Fruit fly (Drosophila melanogaster): ENCODE measurements around the gene CG5131.

- TF ChIP-seq Vsx2 (GFP tag; optimal IDR thresholded peaks at IDR 0.05; ENCODE audit: partially characterized antibody) (no peak), Abd-B (GFP tag; optimal IDR thresholded peaks at IDR 0.05) (no peak), Dfd (GFP tag; optimal IDR thresholded peaks at IDR 0.05) (no peak), dl (GFP tag; optimal IDR thresholded peaks at IDR 0.05; ENCODE audit: insufficient read depth in 1 of 2, partially characterized antibody in 2 of 2) (no peak), N (GFP tag; optimal IDR thresholded peaks at IDR 0.05) (peak; percentile 54), fru (GFP tag; optimal IDR thresholded peaks at IDR 0.05) (no peak), foxo (GFP tag; optimal IDR thresholded peaks at IDR 0.05) (peak in 1 of 2 experiments; percentile 20), HLH106 (tag; optimal IDR thresholded peaks at IDR 0.05) (peak; percentile 25), h (GFP tag; optimal IDR thresholded peaks at IDR 0.05) (no peak), CG32264 (GFP tag; optimal IDR thresholded peaks at IDR 0.05) (no peak), psq (GFP tag; optimal IDR thresholded peaks at IDR 0.05) (no peak), Jra (GFP tag; optimal IDR thresholded peaks at IDR 0.05) (no peak), GATAd (GFP tag; optimal IDR thresholded peaks at IDR 0.05) (no peak), sv (GFP tag; optimal IDR thresholded peaks at IDR 0.05) (no peak)
Measured at dm6 chr2L:17472582-17473524, 11.4 kb upstream of the CG5131 start, which contains the start of gene BicD.

Measured in whole organism, wandering third instar larva.